Fruit fly (Drosophila melanogaster): Measurements from ENCODE around the gene pasi2.

dm6 chr3R:9363066-9363719 lies 28.2 kb downstream of the pasi2 start, which contains the start of gene CG18473:
- no peak for TF ChIP-seq CTCF (optimal IDR thresholded peaks at IDR 0.05)
- no peak for TF ChIP-seq CG8478 (optimal IDR thresholded peaks at IDR 0.05)

Measured in S2 (cell line).